Worm (Caenorhabditis elegans): ENCODE measurements around the gene acp-4.

DNA sequence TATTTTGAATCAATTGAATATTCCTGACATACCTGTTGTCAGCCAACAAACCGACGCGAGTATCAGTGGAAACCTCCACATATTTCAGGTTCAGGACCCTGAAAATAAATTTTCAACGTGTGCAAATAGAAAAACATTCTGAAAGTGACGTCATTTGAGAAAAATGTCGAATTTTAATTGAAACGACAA, 6.3 kb downstream of the acp-4 start, which contains the start of gene F14E5.2:
- TF ChIP-seq tbx-11 (GFP tag; IDR thresholded peaks at IDR 0.05), result no peak
- no peak for TF ChIP-seq hmg-4 (GFP tag; optimal IDR thresholded peaks at IDR 0.05)
- TF ChIP-seq pes-1 (GFP tag; IDR thresholded peaks at IDR 0.05), result no peak
- TF ChIP-seq ama-1 (optimal IDR thresholded peaks at IDR 0.05), result no peak
- no peak for TF ChIP-seq aly-1 (tag; optimal IDR thresholded peaks at IDR 0.05)
- TF ChIP-seq sea-1 (GFP tag; conservative IDR thresholded peaks at IDR 0.05), result no peak
- no peak for TF ChIP-seq hnd-1 (tag; optimal IDR thresholded peaks at IDR 0.05)
- no peak for TF ChIP-seq hmbx-1 (tag; optimal IDR thresholded peaks at IDR 0.05)

All from whole organism, early embryonic.